Fruit fly (Drosophila melanogaster) whole organism, pupa: Measurements from ENCODE around the gene kri.

ENCODE experiments used
- CG12605 ChIP-seq: fragments of 200-800 bp; sonication (Bioruptor generic); IDR thresholded peaks from 2 replicates; pipeline ENCODE4 v1.3.6; 2022; ENCODE audit warnings: missing biosample characterization, missing genetic modification characterization
- CG13204 ChIP-seq: fragments of 200-800 bp; sonication (Bioruptor generic); optimal IDR thresholded peaks from 2 replicates; lab custom pipeline; 2018; ENCODE audit warnings: missing biosample characterization, mild to moderate bottlenecking, missing genetic modification characterization, moderate library complexity
- CG14655 ChIP-seq: fragments of 200-800 bp; sonication (Bioruptor generic); optimal IDR thresholded peaks from 3 replicates; lab custom pipeline; 2017; ENCODE audit warnings: mild to moderate bottlenecking, missing biosample characterization, missing genetic modification reagents, missing genetic modification characterization
- CG34367 ChIP-seq: fragments of 200-800 bp; sonication (Bioruptor generic); optimal IDR thresholded peaks from 2 replicates; lab custom pipeline; 2018; ENCODE audit warnings: missing biosample characterization, mild to moderate bottlenecking, missing genetic modification characterization
- CG8159 ChIP-seq: fragments of 200-800 bp; sonication (Bioruptor generic); optimal IDR thresholded peaks from 3 replicates; lab custom pipeline; 2018; ENCODE audit warnings: missing biosample characterization, mild to moderate bottlenecking, missing genetic modification characterization, moderate library complexity
- EcR ChIP-seq: fragments of 200-800 bp; sonication (Bioruptor generic); optimal IDR thresholded peaks from 3 replicates; lab custom pipeline; 2019; ENCODE audit warnings: missing biosample characterization, missing genetic modification characterization, mild to moderate bottlenecking, moderate library complexity, missing genetic modification reagents
- Pif1B ChIP-seq: fragments of 200-800 bp; sonication (Bioruptor generic); optimal IDR thresholded peaks from 3 replicates; lab custom pipeline; 2016; ENCODE audit warnings: missing biosample characterization, missing genetic modification characterization
- rn ChIP-seq: fragments of 200-800 bp; sonication (Bioruptor generic); IDR thresholded peaks from 2 replicates; pipeline ENCODE4 v1.3.6; 2022; ENCODE audit warnings: missing biosample characterization, missing genetic modification characterization

DNA sequence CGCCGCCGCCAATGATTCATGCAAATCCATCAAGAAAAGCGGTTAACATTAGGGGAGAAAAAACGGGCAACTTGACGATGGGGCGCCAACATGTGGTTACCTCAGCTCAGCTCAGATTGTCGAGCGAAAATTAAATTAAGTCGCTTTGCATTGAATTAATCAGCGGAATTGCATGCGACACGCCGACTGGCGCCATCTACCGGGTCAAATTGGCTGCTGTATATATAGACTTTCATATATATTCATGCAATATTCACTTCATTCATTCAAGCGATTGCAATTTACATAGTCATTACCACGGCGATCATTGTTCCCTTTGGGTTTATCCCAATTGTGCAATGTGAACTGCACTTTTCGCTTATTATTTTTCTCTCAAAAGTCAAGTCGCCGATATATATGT, 10.0 kb downstream of the kri start:
- no peak for TF ChIP-seq CG8159 (tag; lab: Kevin White, UChicago)
- no peak for TF ChIP-seq rn (GFP tag; lab: Robert Waterston, UW)
- TF ChIP-seq EcR (GFP tag; lab: Kevin White, UChicago): no peak
- no peak for TF ChIP-seq CG34367 (tag; lab: Kevin White, UChicago)
- no peak for TF ChIP-seq CG13204 (GFP tag; lab: Kevin White, UChicago)
- TF ChIP-seq CG12605: no peak
- TF ChIP-seq Pif1B: no peak
- TF ChIP-seq CG14655 (GFP tag; lab: Kevin White, UChicago): no peak
